Fruit fly (Drosophila melanogaster): ENCODE data around the gene CG2150.

Gene CG2150

DNA sequence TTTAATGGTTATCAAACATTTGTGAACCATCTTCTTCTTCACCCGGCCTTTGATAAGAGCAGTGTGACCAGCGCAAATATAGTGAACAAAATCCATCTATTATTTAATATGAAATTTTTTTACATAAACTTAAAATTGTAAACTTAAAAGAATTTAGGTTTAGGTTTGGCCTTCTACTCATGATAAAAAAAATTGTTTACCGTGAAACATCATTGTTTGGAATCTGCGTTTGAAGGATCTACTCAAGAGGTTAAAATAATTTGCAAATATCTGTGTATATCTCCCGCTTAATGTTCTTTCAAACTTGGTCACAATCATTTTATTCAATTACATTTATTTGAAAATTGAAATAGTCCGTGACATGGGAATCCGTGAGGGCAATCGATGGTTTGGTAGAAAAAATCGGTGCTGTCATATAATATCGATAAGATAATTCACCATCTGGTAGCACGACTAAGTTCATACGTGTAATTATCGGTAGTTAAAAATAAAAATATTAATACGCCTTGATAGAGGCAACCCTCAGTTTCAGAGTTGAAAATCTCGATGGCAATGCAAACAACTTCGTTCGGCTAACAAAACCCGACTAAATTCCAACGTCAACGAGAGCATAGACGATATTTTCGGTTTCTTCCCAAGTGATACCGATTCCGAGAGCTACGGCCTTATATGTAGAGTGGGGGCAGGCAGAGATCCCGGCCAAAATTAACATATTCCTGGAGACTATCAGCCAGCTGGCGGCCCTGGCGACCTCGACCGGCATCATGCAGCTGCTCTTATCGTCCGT is 7.4 kb upstream of the CG2150 start, which contains the start of the genes betaGlu and sip3 (continued):
- no peak for TF ChIP-seq dmrt99B (tag; optimal IDR thresholded peaks at IDR 0.05)
- no peak for TF ChIP-seq CTCF (GFP tag; optimal IDR thresholded peaks at IDR 0.05)
- TF ChIP-seq CG4282 (GFP tag; optimal IDR thresholded peaks at IDR 0.05) = no peak
- peak; percentile 93 for TF ChIP-seq tna (GFP tag; IDR thresholded peaks at IDR 0.05; ENCODE audit: partially characterized antibody)
- no peak for TF ChIP-seq vvl (GFP tag; IDR thresholded peaks at IDR 0.05)
- TF ChIP-seq CG14965 (GFP tag; optimal IDR thresholded peaks at IDR 0.05; ENCODE audit: borderline replicate concordance) = no peak
- no peak for TF ChIP-seq Atf-2 (GFP tag; optimal IDR thresholded peaks at IDR 0.05)
- TF ChIP-seq CG11560 (tag; IDR thresholded peaks at IDR 0.05) = no peak
- no peak for TF ChIP-seq oc (tag; optimal IDR thresholded peaks at IDR 0.05)
- no peak for TF ChIP-seq hth (optimal IDR thresholded peaks at IDR 0.05)
- TF ChIP-seq toy (GFP tag; IDR thresholded peaks at IDR 0.05) = no peak
- no peak for TF ChIP-seq ken (GFP tag; IDR thresholded peaks at IDR 0.05)
- TF ChIP-seq cas (GFP tag; IDR thresholded peaks at IDR 0.05) = no peak
- no peak for TF ChIP-seq CG11695 (GFP tag; IDR thresholded peaks at IDR 0.05)
- no peak for TF ChIP-seq CG8089 (GFP tag; optimal IDR thresholded peaks at IDR 0.05)
- TF ChIP-seq Doc3 (GFP tag; IDR thresholded peaks at IDR 0.05; ENCODE audit: partially characterized antibody) = peak; percentile 82
- TF ChIP-seq crp (GFP tag; optimal IDR thresholded peaks at IDR 0.05) = peak in 1 of 2 experiments; percentile 48
- no peak for TF ChIP-seq CG6854 (GFP tag; optimal IDR thresholded peaks at IDR 0.05)
- no peak for TF ChIP-seq hkb (optimal IDR thresholded peaks at IDR 0.05)
- no peak for TF ChIP-seq hkb (GFP tag; IDR thresholded peaks at IDR 0.05)
- no peak for TF ChIP-seq fd96Cb (tag; optimal IDR thresholded peaks at IDR 0.05)
- peak; percentile 89 for TF ChIP-seq CG42726 (GFP tag; IDR thresholded peaks at IDR 0.05; ENCODE audit: partially characterized antibody)
- TF ChIP-seq seq (GFP tag; IDR thresholded peaks at IDR 0.05) = no peak; the same call in 1 of the 2 replicates
- TF ChIP-seq pzg (GFP tag; optimal IDR thresholded peaks at IDR 0.05) = peak; percentile 72
- no peak for TF ChIP-seq Sox100B (GFP tag; optimal IDR thresholded peaks at IDR 0.05)
- TF ChIP-seq da (GFP tag; optimal IDR thresholded peaks at IDR 0.05) = no peak
- TF ChIP-seq E2f2 (GFP tag; IDR thresholded peaks at IDR 0.05) = peak; percentile 50; the same call in 1 of the 2 replicates
- TF ChIP-seq Max (GFP tag; optimal IDR thresholded peaks at IDR 0.05) = peak; percentile 35
- peak; percentile 86 for TF ChIP-seq zen2 (GFP tag; IDR thresholded peaks at IDR 0.05; ENCODE audit: partially characterized antibody)
- TF ChIP-seq Hey (tag; optimal IDR thresholded peaks at IDR 0.05) = no peak
- TF ChIP-seq Ssrp (tag; optimal IDR thresholded peaks at IDR 0.05) = no peak
- peak; percentile 36 for TF ChIP-seq CG17829 (tag; optimal IDR thresholded peaks at IDR 0.05)
- no peak for TF ChIP-seq Hr78 (GFP tag; optimal IDR thresholded peaks at IDR 0.05)
- no peak for TF ChIP-seq CG7357 (GFP tag; IDR thresholded peaks at IDR 0.05)
- TF ChIP-seq CG34224 (GFP tag; IDR thresholded peaks at IDR 0.05; ENCODE audit: partially characterized antibody) = peak; percentile 89
- no peak for TF ChIP-seq jing (GFP tag; optimal IDR thresholded peaks at IDR 0.05)
- TF ChIP-seq slbo (GFP tag; IDR thresholded peaks at IDR 0.05) = no peak
- no peak for TF ChIP-seq scrt (GFP tag; optimal IDR thresholded peaks at IDR 0.05)
- no peak for TF ChIP-seq her (GFP tag; optimal IDR thresholded peaks at IDR 0.05)
- TF ChIP-seq tup (GFP tag; optimal IDR thresholded peaks at IDR 0.05) = no peak
- TF ChIP-seq nerfin-1 (tag; optimal IDR thresholded peaks at IDR 0.05) = no peak
- TF ChIP-seq wor (GFP tag; IDR thresholded peaks at IDR 0.05) = no peak
- no peak for TF ChIP-seq CG12769 (tag; optimal IDR thresholded peaks at IDR 0.05)
- TF ChIP-seq CG18764 (GFP tag; optimal IDR thresholded peaks at IDR 0.05) = peak; percentile 11
- TF ChIP-seq CG8765 (GFP tag; IDR thresholded peaks at IDR 0.05) = no peak
- TF ChIP-seq Bdp1 (GFP tag; optimal IDR thresholded peaks at IDR 0.05) = no peak
- TF ChIP-seq CG1603 (tag; optimal IDR thresholded peaks at IDR 0.05) = peak; percentile 40
- TF ChIP-seq CG16863 (GFP tag; optimal IDR thresholded peaks at IDR 0.05) = no peak
- TF ChIP-seq row (GFP tag; IDR thresholded peaks at IDR 0.05) = peak; percentile 51
- no peak for TF ChIP-seq HmgD (GFP tag; optimal IDR thresholded peaks at IDR 0.05)

All from whole organism, embryonic.